Fruit fly (Drosophila melanogaster): ENCODE data around the gene bru2.

dm6 chr2L:12404555-12405077 lies 60.6 kb downstream of the bru2 start:
- TF ChIP-seq Ets97D (GFP tag; optimal IDR thresholded peaks at IDR 0.05), result no peak
- TF ChIP-seq CG10274 (GFP tag; optimal IDR thresholded peaks at IDR 0.05), result no peak
- no peak for TF ChIP-seq lmd (GFP tag; IDR thresholded peaks at IDR 0.05)
- no peak for TF ChIP-seq CG15601 (tag; optimal IDR thresholded peaks at IDR 0.05)
- no peak for TF ChIP-seq Dip3 (GFP tag; optimal IDR thresholded peaks at IDR 0.05)

Measured in whole organism, embryonic.